Fruit fly (Drosophila melanogaster) whole organism, prepupa: ENCODE measurements around the gene ClC-c.
A peak's percentile ranks its signal among the peaks of the same experiment; 100 is the strongest.

Experiments used
- CG10631 ChIP-seq: fragments of 200-800 bp; sonication (Bioruptor generic); optimal IDR thresholded peaks from 2 replicates; lab custom pipeline; 2016; ENCODE audit warnings: missing biosample characterization, missing genetic modification characterization
- CG10669 ChIP-seq: fragments of 200-800 bp; sonication (Bioruptor generic); optimal IDR thresholded peaks from 3 replicates; lab custom pipeline; 2018; ENCODE audit warnings: missing biosample characterization, mild to moderate bottlenecking, missing genetic modification characterization, moderate library complexity
- CG11294 ChIP-seq: fragments of 200-800 bp; sonication (Bioruptor generic); IDR thresholded peaks from 2 replicates; pipeline ENCODE4 v1.3.6; 2022; ENCODE audit warnings: missing biosample characterization, missing genetic modification characterization
- CG15336 ChIP-seq: fragments of 200-800 bp; sonication (Bioruptor generic); IDR thresholded peaks from 2 replicates; pipeline ENCODE4 v1.3.6; 2022; ENCODE audit warnings: missing biosample characterization, missing genetic modification characterization
- CG1621 ChIP-seq: fragments of 200-800 bp; sonication (Bioruptor generic); optimal IDR thresholded peaks from 3 replicates; lab custom pipeline; 2018; ENCODE audit warnings: missing biosample characterization, mild to moderate bottlenecking, missing genetic modification characterization
- CG16779 ChIP-seq: fragments of 200-800 bp; sonication (Bioruptor generic); optimal IDR thresholded peaks from 3 replicates; lab custom pipeline; 2017; ENCODE audit warnings: missing biosample characterization, mild to moderate bottlenecking, missing genetic modification characterization
- CG3032 ChIP-seq: fragments of 200-800 bp; optimal IDR thresholded peaks from 2 replicates; lab custom pipeline; 2019; ENCODE audit warnings: missing biosample characterization, mild to moderate bottlenecking, missing genetic modification characterization, moderate library complexity
- CG31627 ChIP-seq: fragments of 200-800 bp; sonication (Bioruptor generic); optimal IDR thresholded peaks from 3 replicates; lab custom pipeline; 2016; ENCODE audit warnings: missing biosample characterization, missing genetic modification characterization
- CG32006 ChIP-seq: fragments of 200-800 bp; sonication (Bioruptor generic); optimal IDR thresholded peaks from 3 replicates; lab custom pipeline; 2017; ENCODE audit warnings: missing biosample characterization, mild to moderate bottlenecking, missing genetic modification characterization
- CG34406 ChIP-seq: fragments of 200-800 bp; sonication (Bioruptor generic); optimal IDR thresholded peaks from 3 replicates; lab custom pipeline; 2016; ENCODE audit warnings: missing biosample characterization, missing genetic modification characterization
- CG3919 ChIP-seq: fragments of 200-800 bp; sonication (Bioruptor generic); optimal IDR thresholded peaks from 3 replicates; lab custom pipeline; 2016; ENCODE audit warnings: missing biosample characterization, missing genetic modification characterization
- CG4318 ChIP-seq: fragments of 200-800 bp; sonication (Bioruptor generic); optimal IDR thresholded peaks from 3 replicates; lab custom pipeline; 2017; ENCODE audit warnings: missing biosample characterization, mild to moderate bottlenecking, missing genetic modification characterization
- CG6792 ChIP-seq: fragments of 200-800 bp; sonication (Bioruptor generic); optimal IDR thresholded peaks from 3 replicates; lab custom pipeline; 2016; ENCODE audit warnings: missing biosample characterization, missing genetic modification characterization
- CG7368 ChIP-seq: fragments of 200-800 bp; sonication (Bioruptor generic); optimal IDR thresholded peaks from 3 replicates; lab custom pipeline; 2016; ENCODE audit warnings: missing biosample characterization, missing genetic modification characterization
- CG8119 ChIP-seq: fragments of 200-800 bp; sonication (Bioruptor generic); IDR thresholded peaks from 3 replicates; pipeline ENCODE4 v1.3.6; 2022; ENCODE audit warnings: missing biosample characterization, missing genetic modification characterization
- CG8319 ChIP-seq: fragments of 200-800 bp; sonication (Bioruptor generic); optimal IDR thresholded peaks from 3 replicates; lab custom pipeline; 2016; ENCODE audit warnings: missing biosample characterization, missing genetic modification characterization
- CG8632 ChIP-seq: fragments of 200-800 bp; sonication (Bioruptor generic); optimal IDR thresholded peaks from 3 replicates; lab custom pipeline; 2016; ENCODE audit warnings: missing biosample characterization, missing genetic modification characterization
- Eip78C ChIP-seq: fragments of 200-800 bp; sonication (Bioruptor generic); peaks from one replicate; lab custom pipeline; 2016; ENCODE audit warnings: missing biosample characterization, missing genetic modification characterization
- Eip93F ChIP-seq: fragments of 200-800 bp; sonication (Bioruptor generic); optimal IDR thresholded peaks from 2 replicates; lab custom pipeline; 2016; ENCODE audit warnings: missing biosample characterization, mild to moderate bottlenecking, missing genetic modification characterization
- Gug ChIP-seq: fragments of 200-800 bp; sonication (Bioruptor generic); IDR thresholded peaks from 2 replicates; pipeline ENCODE4 v1.3.6; 2022; ENCODE audit warnings: missing biosample characterization, missing genetic modification characterization
- Hr38 ChIP-seq: sonication (Bioruptor generic); optimal IDR thresholded peaks from 2 replicates; lab custom pipeline; 2016; ENCODE audit warnings: missing biosample characterization, missing genetic modification characterization
- Hr39 ChIP-seq: fragments of 200-800 bp; sonication (Bioruptor generic); optimal IDR thresholded peaks from 2 replicates; lab custom pipeline; 2016; ENCODE audit warnings: missing biosample characterization, missing genetic modification characterization
- Hr4 ChIP-seq: fragments of 200-800 bp; sonication (Bioruptor generic); optimal IDR thresholded peaks from 3 replicates; lab custom pipeline; 2016; ENCODE audit warnings: missing biosample characterization, missing genetic modification characterization
- Met ChIP-seq: fragments of 200-800 bp; sonication (Bioruptor generic); optimal IDR thresholded peaks from 3 replicates; lab custom pipeline; 2016; ENCODE audit warnings: missing biosample characterization, missing genetic modification characterization
- OdsH ChIP-seq: fragments of 200-800 bp; sonication (Bioruptor generic); optimal IDR thresholded peaks from 3 replicates; lab custom pipeline; 2016; ENCODE audit warnings: missing biosample characterization, missing genetic modification characterization
- Smox ChIP-seq: fragments of 200-800 bp; sonication (Bioruptor generic); optimal IDR thresholded peaks from 3 replicates; lab custom pipeline; 2016; ENCODE audit warnings: missing biosample characterization, missing genetic modification characterization
- Sox102F ChIP-seq: fragments of 200-800 bp; sonication (Bioruptor generic); optimal IDR thresholded peaks from 2 replicates; lab custom pipeline; 2016; ENCODE audit warnings: missing biosample characterization, mild to moderate bottlenecking, missing genetic modification characterization
- Sox15 ChIP-seq: fragments of 200-800 bp; sonication (Bioruptor generic); optimal IDR thresholded peaks from 3 replicates; lab custom pipeline; 2016; ENCODE audit warnings: missing biosample characterization, missing genetic modification characterization
- achi ChIP-seq: fragments of 200-800 bp; sonication (Bioruptor generic); optimal IDR thresholded peaks from 3 replicates; lab custom pipeline; 2016; ENCODE audit warnings: missing biosample characterization, missing genetic modification characterization
- acj6 ChIP-seq: fragments of 200-800 bp; sonication (Bioruptor generic); optimal IDR thresholded peaks from 3 replicates; lab custom pipeline; 2016; ENCODE audit warnings: missing biosample characterization, missing genetic modification characterization
- cyc ChIP-seq: fragments of 200-800 bp; sonication (Bioruptor generic); optimal IDR thresholded peaks from 3 replicates; lab custom pipeline; 2016; ENCODE audit warnings: missing biosample characterization, missing genetic modification characterization
- dac ChIP-seq: fragments of 200-800 bp; sonication (Bioruptor generic); optimal IDR thresholded peaks from 2 replicates; lab custom pipeline; 2017; ENCODE audit warnings: missing biosample characterization, mild to moderate bottlenecking, missing genetic modification characterization
- dsx ChIP-seq: fragments of 200-800 bp; optimal IDR thresholded peaks from 3 replicates; lab custom pipeline; 2019; ENCODE audit warnings: missing biosample characterization, mild to moderate bottlenecking, missing genetic modification characterization, moderate library complexity; ENCODE audit not compliant: poor library complexity, severe bottlenecking
- eg ChIP-seq: fragments of 200-800 bp; sonication (Bioruptor generic); IDR thresholded peaks from 3 replicates; pipeline ENCODE4 v1.3.6; 2022; ENCODE audit warnings: missing biosample characterization, missing genetic modification characterization
- fd59A ChIP-seq: fragments of 200-800 bp; sonication (Bioruptor generic); optimal IDR thresholded peaks from 2 replicates; lab custom pipeline; 2017; ENCODE audit warnings: missing biosample characterization, mild to moderate bottlenecking, missing genetic modification characterization, missing genetic modification reagents
- lz ChIP-seq: fragments of 200-800 bp; sonication (Bioruptor generic); optimal IDR thresholded peaks from 3 replicates; lab custom pipeline; 2016; ENCODE audit warnings: missing biosample characterization, missing genetic modification characterization
- salr ChIP-seq, 2 experiments: fragments of 200-800 bp; sonication (Bioruptor generic); optimal IDR thresholded peaks; 3 replicates each; lab custom pipeline; 2016 to 2018; ENCODE audit warnings: missing biosample characterization in 2 of 2, missing genetic modification characterization in 2 of 2, mild to moderate bottlenecking in 1 of 2
- ss ChIP-seq, 2 experiments: fragments of 200-800 bp; sonication (Bioruptor generic); optimal IDR thresholded peaks; 2 replicates in 1 of 2; 3 replicates in 1 of 2; lab custom pipeline; 2017 to 2018; ENCODE audit warnings: mild to moderate bottlenecking in 2 of 2, missing biosample characterization in 2 of 2, missing genetic modification characterization in 2 of 2, moderate library complexity in 1 of 2
- svp ChIP-seq: fragments of 200-800 bp; sonication (Bioruptor generic); peaks from one replicate; lab custom pipeline; 2016; ENCODE audit warnings: missing biosample characterization, missing genetic modification characterization
- topi ChIP-seq: fragments of 200-800 bp; sonication (Bioruptor generic); optimal IDR thresholded peaks from 3 replicates; lab custom pipeline; 2016; ENCODE audit warnings: missing biosample characterization, missing genetic modification characterization
- vri ChIP-seq: fragments of 200-800 bp; sonication (Bioruptor generic); optimal IDR thresholded peaks from 3 replicates; lab custom pipeline; 2016; ENCODE audit warnings: missing biosample characterization, mild to moderate bottlenecking, missing genetic modification characterization

Gene ClC-c

DNA sequence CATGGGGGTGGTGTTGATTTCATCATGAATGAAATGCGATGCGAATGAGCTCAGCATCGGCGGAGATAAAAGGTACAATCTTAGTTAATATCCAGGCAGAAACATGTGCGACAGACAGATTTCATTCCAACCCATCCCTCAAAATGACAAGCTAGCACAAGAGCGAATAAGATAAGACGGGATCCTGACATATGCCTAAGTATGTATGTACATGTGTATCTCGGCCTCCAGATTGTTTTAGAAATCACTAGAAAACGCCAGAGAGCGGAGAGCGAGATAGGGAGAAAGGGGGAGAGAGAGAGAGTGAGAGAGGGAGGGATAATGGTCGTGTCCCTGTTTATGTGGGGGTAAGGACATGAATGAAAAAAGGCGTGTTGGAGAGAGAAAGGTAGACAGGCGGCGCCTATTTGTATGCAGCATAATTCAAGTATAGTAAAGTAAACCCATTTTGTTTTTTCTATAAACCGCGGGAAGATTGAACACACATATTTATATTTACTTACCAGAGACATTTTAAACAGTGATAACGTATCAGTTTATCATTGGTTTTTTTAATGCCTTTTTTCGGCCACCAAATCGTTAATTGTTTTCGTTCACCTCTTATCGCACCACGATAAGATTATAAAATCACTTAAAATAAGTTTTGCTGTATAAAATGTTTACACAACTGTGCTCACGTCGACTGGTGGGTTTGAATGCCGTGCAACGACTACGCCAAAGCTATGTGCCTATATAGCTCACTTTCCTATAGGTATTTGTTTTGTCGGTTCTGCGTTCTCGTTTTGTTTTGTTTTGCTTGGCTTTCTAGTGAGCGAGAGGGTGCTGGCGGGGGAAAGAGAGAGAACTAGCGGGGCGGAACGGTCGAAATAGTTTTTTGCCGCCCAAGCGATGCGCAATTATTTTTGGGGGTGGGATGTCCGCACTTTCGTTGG, 40.0 kb upstream of the ClC-c start (continued):
- TF ChIP-seq CG3032 = no peak
- TF ChIP-seq Eip78C (GFP tag; lab: Kevin White, UChicago) = peak; percentile 81
- peak; percentile 56 for TF ChIP-seq CG16779 (tag; lab: Kevin White, UChicago)
- no peak for TF ChIP-seq Smox (GFP tag; lab: Kevin White, UChicago)
- no peak; the same call in 1 of the 2 replicates for TF ChIP-seq CG11294 (GFP tag; lab: Robert Waterston, UW)
- peak; percentile 75 for TF ChIP-seq Eip93F (GFP tag; lab: Kevin White, UChicago)
- peak; percentile 52 for TF ChIP-seq CG32006 (GFP tag; lab: Kevin White, UChicago)
- no peak for TF ChIP-seq CG7368
- no peak for TF ChIP-seq CG1621 (tag; lab: Kevin White, UChicago)
- no peak for TF ChIP-seq Gug (GFP tag; lab: Robert Waterston, UW)

DNA sequence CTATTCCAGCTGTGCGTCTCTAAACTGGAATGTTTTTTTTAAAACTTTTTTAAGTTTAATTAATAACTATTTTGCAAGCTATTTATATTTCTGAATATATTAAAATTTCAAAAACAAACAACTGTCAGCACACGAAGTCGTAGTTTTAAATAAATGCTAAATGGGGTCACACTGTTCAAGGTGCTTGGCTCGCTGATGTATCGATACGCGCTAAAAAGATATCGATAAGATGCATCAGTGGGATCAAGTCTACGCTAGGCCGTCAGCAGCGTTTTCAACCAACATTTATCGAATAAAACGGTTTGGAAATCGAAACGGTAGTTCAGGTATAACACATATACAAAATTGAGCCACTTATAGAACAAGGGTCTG, 39.4 kb upstream of the ClC-c start, which contains the start of gene Diap1:
Diap1 (minus strand) TSS at position 148 of the 372 bp plus-strand sequence.
- TF ChIP-seq achi (GFP tag; lab: Kevin White, UChicago) (peak; percentile 5), Sox15 (GFP tag; lab: Kevin White, UChicago) (no peak)

dm6 chr3L:16051719-16052122, 38.5 kb upstream of the ClC-c start, which contains the start of gene Mbs:
Gene Mbs (plus strand): TSS chr3L:16051959.
- TF ChIP-seq CG16779 (tag; lab: Kevin White, UChicago) (no peak), CG34406 (GFP tag; lab: Kevin White, UChicago) (no peak), Smox (GFP tag; lab: Kevin White, UChicago) (no peak), svp (GFP tag; lab: Kevin White, UChicago) (peak; percentile 68), OdsH (no peak), fd59A (GFP tag; lab: Kevin White, UChicago) (no peak), ss (GFP tag; optimal IDR thresholded peaks at IDR 0.05; lab: Kevin White, UChicago) (no peak), vri (no peak), CG15336 (GFP tag; lab: Robert Waterston, UW) (no peak), Eip78C (GFP tag; lab: Kevin White, UChicago) (peak; percentile 66), eg (peak; percentile 41; the same call in 1 of the 3 replicates), CG8119 (GFP tag; lab: Robert Waterston, UW) (peak; percentile 14; the same call in 1 of the 3 replicates), Hr38 (no peak), Eip93F (GFP tag; lab: Kevin White, UChicago) (no peak), cyc (GFP tag; lab: Kevin White, UChicago) (peak; percentile 9), Hr4 (no peak), CG7368 (no peak), CG8319 (GFP tag; lab: Kevin White, UChicago) (no peak), Sox15 (GFP tag; lab: Kevin White, UChicago) (no peak), CG10669 (GFP tag; lab: Kevin White, UChicago) (no peak), topi (GFP tag; lab: Kevin White, UChicago) (no peak), Hr39 (GFP tag; lab: Kevin White, UChicago) (peak; percentile 11), dac (GFP tag; lab: Kevin White, UChicago) (no peak), lz (GFP tag; lab: Kevin White, UChicago) (peak; percentile 1), CG8632 (GFP tag; lab: Kevin White, UChicago) (no peak), salr (GFP tag; optimal IDR thresholded peaks at IDR 0.05; lab: Kevin White, UChicago) (no peak), CG1621 (tag; lab: Kevin White, UChicago) (no peak), CG32006 (GFP tag; lab: Kevin White, UChicago) (no peak), CG31627 (GFP tag; lab: Kevin White, UChicago) (peak; percentile 4), CG4318 (no peak), Sox102F (GFP tag; lab: Kevin White, UChicago) (no peak), CG6792 (no peak), Met (GFP tag; lab: Kevin White, UChicago) (peak; percentile 30), CG11294 (GFP tag; lab: Robert Waterston, UW) (no peak), achi (GFP tag; lab: Kevin White, UChicago) (no peak), dsx (no peak), CG10631 (no peak), acj6 (GFP tag; lab: Kevin White, UChicago) (no peak), CG3919 (GFP tag; lab: Kevin White, UChicago) (no peak)
